Fruit fly (Drosophila melanogaster): ENCODE measurements around the gene Hr38.

Gene Hr38

dm6 chr2L:20758188-20758846 is 43.9 kb upstream of the Hr38 start:
- TF ChIP-seq CG5204 (GFP tag; optimal IDR thresholded peaks at IDR 0.05): no peak
- TF ChIP-seq cic (GFP tag; optimal IDR thresholded peaks at IDR 0.05): no peak
- peak; percentile 12 for TF ChIP-seq CG11617 (GFP tag; optimal IDR thresholded peaks at IDR 0.05)
- TF ChIP-seq Mnt (GFP tag; optimal IDR thresholded peaks at IDR 0.05): peak; percentile 5
- no peak for TF ChIP-seq bab1 (GFP tag; optimal IDR thresholded peaks at IDR 0.05)
- TF ChIP-seq pad (GFP tag; optimal IDR thresholded peaks at IDR 0.05): peak; percentile 32
- no peak for TF ChIP-seq tj (GFP tag; optimal IDR thresholded peaks at IDR 0.05)
- no peak for TF ChIP-seq CG14711 (tag; optimal IDR thresholded peaks at IDR 0.05)
- no peak for TF ChIP-seq Hr96 (GFP tag; optimal IDR thresholded peaks at IDR 0.05)
- no peak for TF ChIP-seq CG7101 (tag; optimal IDR thresholded peaks at IDR 0.05)
- no peak for TF ChIP-seq cnc (optimal IDR thresholded peaks at IDR 0.05)
- TF ChIP-seq Clk (GFP tag; optimal IDR thresholded peaks at IDR 0.05): no peak
- no peak for TF ChIP-seq Crg-1 (GFP tag; optimal IDR thresholded peaks at IDR 0.05)
- no peak for TF ChIP-seq CG7045 (GFP tag; optimal IDR thresholded peaks at IDR 0.05)
- no peak for TF ChIP-seq kay (GFP tag; ENCODE audit: borderline replicate concordance)
- TF ChIP-seq CG33017 (tag; optimal IDR thresholded peaks at IDR 0.05): peak; percentile 1
- TF ChIP-seq toe (GFP tag; optimal IDR thresholded peaks at IDR 0.05): no peak
- TF ChIP-seq CG1620 (GFP tag; optimal IDR thresholded peaks at IDR 0.05): no peak
- TF ChIP-seq CG12768 (GFP tag; optimal IDR thresholded peaks at IDR 0.05): no peak
- no peak for TF ChIP-seq ovo (GFP tag; optimal IDR thresholded peaks at IDR 0.05)

DNA sequence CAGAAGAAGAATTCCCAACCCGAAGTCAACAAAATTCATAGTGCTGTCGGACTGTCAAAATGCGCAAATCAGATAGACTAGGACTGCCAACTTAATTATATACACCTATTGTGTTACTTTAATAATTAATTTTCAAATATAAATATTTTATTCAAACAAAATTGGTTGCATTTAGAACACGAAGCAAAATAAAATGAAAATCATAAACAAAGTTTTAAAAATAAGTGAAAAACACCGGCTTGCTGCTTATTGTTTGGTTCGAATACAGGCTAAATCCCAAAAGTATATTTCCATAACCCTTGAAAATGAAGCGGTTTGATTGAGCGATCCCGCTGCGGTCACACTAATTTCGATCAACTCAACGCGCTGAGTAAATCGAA is 43.4 kb upstream of the Hr38 start, which contains the start of the genes Rhau and dia:
TSS of gene Rhau (minus strand) at position 178 of the 380 bp plus-strand sequence.
TSS of gene dia (plus strand) at position 337 of the 380 bp plus-strand sequence.
- TF ChIP-seq ovo (GFP tag; optimal IDR thresholded peaks at IDR 0.05) (no peak), Crg-1 (GFP tag; optimal IDR thresholded peaks at IDR 0.05) (no peak), pad (GFP tag; optimal IDR thresholded peaks at IDR 0.05) (no peak), Mnt (GFP tag; optimal IDR thresholded peaks at IDR 0.05) (peak; percentile 34), CG7101 (tag; optimal IDR thresholded peaks at IDR 0.05) (peak; percentile 38), CG7045 (GFP tag; optimal IDR thresholded peaks at IDR 0.05) (no peak), bab1 (GFP tag; optimal IDR thresholded peaks at IDR 0.05) (peak; percentile 83), CG33017 (tag; optimal IDR thresholded peaks at IDR 0.05) (no peak), CG14711 (tag; optimal IDR thresholded peaks at IDR 0.05) (peak; percentile 51), CG11617 (GFP tag; optimal IDR thresholded peaks at IDR 0.05) (peak; percentile 15), cnc (optimal IDR thresholded peaks at IDR 0.05) (no peak), kay (GFP tag; ENCODE audit: borderline replicate concordance) (peak; percentile 35), CG12768 (GFP tag; optimal IDR thresholded peaks at IDR 0.05) (no peak), toe (GFP tag; optimal IDR thresholded peaks at IDR 0.05) (peak; percentile 32), Hr96 (GFP tag; optimal IDR thresholded peaks at IDR 0.05) (no peak), CG5204 (GFP tag; optimal IDR thresholded peaks at IDR 0.05) (no peak), CG1620 (GFP tag; optimal IDR thresholded peaks at IDR 0.05) (peak; percentile 24), cic (GFP tag; optimal IDR thresholded peaks at IDR 0.05) (no peak), tj (GFP tag; optimal IDR thresholded peaks at IDR 0.05) (peak; percentile 10), Clk (GFP tag; optimal IDR thresholded peaks at IDR 0.05) (no peak)

dm6 chr2L:20752160-20752559 is 37.8 kb upstream of the Hr38 start, which contains the start of the genes Amacr and Ns4:
TSS of gene Amacr (minus strand) at chr2L:20752341.
TSS of gene Ns4 (plus strand) at chr2L:20752476.
- TF ChIP-seq cic (GFP tag; optimal IDR thresholded peaks at IDR 0.05) (peak; percentile 23), CG14711 (tag; optimal IDR thresholded peaks at IDR 0.05) (peak; percentile 95), cnc (optimal IDR thresholded peaks at IDR 0.05) (no peak), pad (GFP tag; optimal IDR thresholded peaks at IDR 0.05) (peak; percentile 26), Hr96 (GFP tag; optimal IDR thresholded peaks at IDR 0.05) (peak; percentile 84), CG12768 (GFP tag; optimal IDR thresholded peaks at IDR 0.05) (peak; percentile 82), Clk (GFP tag; optimal IDR thresholded peaks at IDR 0.05) (no peak), toe (GFP tag; optimal IDR thresholded peaks at IDR 0.05) (peak; percentile 90), CG11617 (GFP tag; optimal IDR thresholded peaks at IDR 0.05) (peak; percentile 74), CG1620 (GFP tag; optimal IDR thresholded peaks at IDR 0.05) (peak; percentile 61), CG7045 (GFP tag; optimal IDR thresholded peaks at IDR 0.05) (peak; percentile 48), kay (GFP tag; ENCODE audit: borderline replicate concordance) (no peak), Crg-1 (GFP tag; optimal IDR thresholded peaks at IDR 0.05) (peak; percentile 48), CG33017 (tag; optimal IDR thresholded peaks at IDR 0.05) (peak; percentile 49), CG5204 (GFP tag; optimal IDR thresholded peaks at IDR 0.05) (peak; percentile 64), CG7101 (tag; optimal IDR thresholded peaks at IDR 0.05) (peak; percentile 66), tj (GFP tag; optimal IDR thresholded peaks at IDR 0.05) (peak; percentile 47), Mnt (GFP tag; optimal IDR thresholded peaks at IDR 0.05) (peak; percentile 48), bab1 (GFP tag; optimal IDR thresholded peaks at IDR 0.05) (peak; percentile 78), ovo (GFP tag; optimal IDR thresholded peaks at IDR 0.05) (no peak)

dm6 chr2L:20735121-20735855 is 20.9 kb upstream of the Hr38 start:
- TF ChIP-seq cnc (optimal IDR thresholded peaks at IDR 0.05) (no peak), Mnt (GFP tag; optimal IDR thresholded peaks at IDR 0.05) (peak; percentile 41), kay (GFP tag; ENCODE audit: borderline replicate concordance) (no peak), cic (GFP tag; optimal IDR thresholded peaks at IDR 0.05) (peak; percentile 4), CG14711 (tag; optimal IDR thresholded peaks at IDR 0.05) (peak; percentile 23)

DNA sequence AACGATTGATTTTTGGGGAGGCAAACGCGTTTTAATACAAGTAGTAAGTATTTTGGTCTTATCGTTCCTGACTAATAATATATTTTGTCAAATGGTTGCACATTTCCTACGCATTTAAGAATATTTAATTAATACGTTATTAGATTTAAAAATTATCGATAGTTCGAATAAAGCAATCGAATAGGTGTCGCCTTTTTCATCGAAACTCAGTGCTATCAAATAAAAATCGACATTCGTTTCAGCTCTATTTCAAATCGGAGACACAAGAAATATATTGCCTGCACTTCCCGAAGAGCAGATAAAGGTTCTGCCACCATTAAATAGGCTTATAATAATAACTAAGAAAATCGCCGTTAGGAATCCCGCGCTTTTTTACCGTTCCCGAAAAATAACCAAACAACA is 20.3 kb upstream of the Hr38 start:
- no peak for TF ChIP-seq CG7101 (tag; optimal IDR thresholded peaks at IDR 0.05)
- no peak for TF ChIP-seq CG7045 (GFP tag; optimal IDR thresholded peaks at IDR 0.05)
- no peak for TF ChIP-seq CG33017 (tag; optimal IDR thresholded peaks at IDR 0.05)
- no peak for TF ChIP-seq Crg-1 (GFP tag; optimal IDR thresholded peaks at IDR 0.05)
- no peak for TF ChIP-seq cnc (optimal IDR thresholded peaks at IDR 0.05)
- no peak for TF ChIP-seq ovo (GFP tag; optimal IDR thresholded peaks at IDR 0.05)
- TF ChIP-seq CG5204 (GFP tag; optimal IDR thresholded peaks at IDR 0.05): no peak
- no peak for TF ChIP-seq tj (GFP tag; optimal IDR thresholded peaks at IDR 0.05)
- no peak for TF ChIP-seq CG1620 (GFP tag; optimal IDR thresholded peaks at IDR 0.05)
- TF ChIP-seq Hr96 (GFP tag; optimal IDR thresholded peaks at IDR 0.05): no peak
- no peak for TF ChIP-seq bab1 (GFP tag; optimal IDR thresholded peaks at IDR 0.05)
- TF ChIP-seq CG11617 (GFP tag; optimal IDR thresholded peaks at IDR 0.05): no peak
- TF ChIP-seq Clk (GFP tag; optimal IDR thresholded peaks at IDR 0.05): no peak
- TF ChIP-seq toe (GFP tag; optimal IDR thresholded peaks at IDR 0.05): no peak
- no peak for TF ChIP-seq pad (GFP tag; optimal IDR thresholded peaks at IDR 0.05)
- no peak for TF ChIP-seq CG14711 (tag; optimal IDR thresholded peaks at IDR 0.05)
- TF ChIP-seq cic (GFP tag; optimal IDR thresholded peaks at IDR 0.05): no peak

Data from whole organism, adult.